Worm (Caenorhabditis elegans): ENCODE data around the gene ZK1251.3.

ce11 chrIV:9723185-9723584, 39.7 kb downstream of the ZK1251.3 start:
- TF ChIP-seq lsy-2 (tag; optimal IDR thresholded peaks at IDR 0.05) (no peak), mdl-1 (tag; optimal IDR thresholded peaks at IDR 0.05) (no peak), fos-1 (tag; optimal IDR thresholded peaks at IDR 0.05) (no peak), elt-3 (tag; optimal IDR thresholded peaks at IDR 0.05) (no peak), alr-1 (tag; optimal IDR thresholded peaks at IDR 0.05) (no peak), egl-27 (tag; optimal IDR thresholded peaks at IDR 0.05) (no peak), ama-1 (optimal IDR thresholded peaks at IDR 0.05) (no peak), mbf-1 (tag; optimal IDR thresholded peaks at IDR 0.05) (no peak), nhr-6 (tag; optimal IDR thresholded peaks at IDR 0.05) (no peak), ceh-82 (tag; optimal IDR thresholded peaks at IDR 0.05) (no peak), snpc-4 (tag; optimal IDR thresholded peaks at IDR 0.05) (no peak), unc-39 (tag; optimal IDR thresholded peaks at IDR 0.05) (no peak)

Measured in whole organism, L2 larva.